Worm (Caenorhabditis elegans) whole organism, midembryonic: ENCODE results near the gene Y55D5A.4.
A peak's percentile ranks its signal among the peaks of the same experiment; 100 is the strongest.

Experiments
- T22C8.4 ChIP-seq: fragments of 200-800 bp; sonication (Bioruptor generic); IDR thresholded peaks from 2 replicates; pipeline ENCODE4 v1.3.6; 2022; ENCODE audit warnings: missing genetic modification characterization, missing compliant biosample characterization
- cog-1 ChIP-seq: sonication (generic microtip); optimal IDR thresholded peaks from 2 replicates; lab custom pipeline; 2016; ENCODE audit warnings: missing genetic modification characterization, missing compliant biosample characterization
- flt-1 ChIP-seq: fragments of 200-800 bp; sonication (Bioruptor generic); IDR thresholded peaks from 2 replicates; pipeline ENCODE4 v1.3.6; 2022; ENCODE audit warnings: missing genetic modification characterization, missing compliant biosample characterization
- klf-2 ChIP-seq: fragments of 200-800 bp; sonication (Bioruptor generic); conservative IDR thresholded peaks from 2 replicates; pipeline ENCODE4 v1.3.6; 2022; ENCODE audit warnings: missing genetic modification reagents, missing genetic modification characterization, missing compliant biosample characterization
- med-1 ChIP-seq: sonication (generic microtip); optimal IDR thresholded peaks from 2 replicates; lab custom pipeline; 2017; ENCODE audit warnings: missing genetic modification characterization, mild to moderate bottlenecking, missing compliant biosample characterization, antibody characterized with exemption, missing genetic modification reagents; ENCODE audit not compliant: insufficient read depth
- ref-1 ChIP-seq: fragments of 200-800 bp; sonication (Bioruptor generic); conservative IDR thresholded peaks from 2 replicates; pipeline ENCODE4 v1.3.6; 2022; ENCODE audit warnings: missing genetic modification reagents, missing genetic modification characterization, missing compliant biosample characterization
- tab-1 ChIP-seq: fragments of 200-800 bp; sonication (Bioruptor generic); IDR thresholded peaks from 2 replicates; pipeline ENCODE4 v1.3.6; 2022; ENCODE audit warnings: missing genetic modification characterization, missing compliant biosample characterization
- ztf-23 ChIP-seq: fragments of 200-800 bp; sonication (Bioruptor generic); IDR thresholded peaks from 2 replicates; pipeline ENCODE4 v1.3.6; 2022; ENCODE audit warnings: missing genetic modification reagents, missing genetic modification characterization, missing compliant biosample characterization
- ztf-29 ChIP-seq: fragments of 200-800 bp; sonication (Bioruptor generic); IDR thresholded peaks from 2 replicates; pipeline ENCODE4 v1.3.6; 2022; ENCODE audit warnings: missing genetic modification reagents, missing genetic modification characterization, missing compliant biosample characterization

Gene Y55D5A.4

ce11 chrIII:3018822-3019221 lies 29.0 kb upstream of the Y55D5A.4 start:
- TF ChIP-seq med-1 (GFP tag; lab: Kevin White, UChicago) = no peak

- TF ChIP-seq ref-1 (GFP tag; lab: Robert Waterston, UW) (0 out of 2 replicates have a peak, but pooled peaks have one; percentile 6), ztf-23 (0 out of 2 replicates have a peak, but pooled peaks have one; percentile 48), tab-1 (GFP tag; lab: Robert Waterston, UW) (0 out of 2 replicates have a peak, but pooled peaks have one; percentile 12)
Measured at ce11 chrIII:3011644-3012043, 21.8 kb upstream of the Y55D5A.4 start.

- TF ChIP-seq ref-1 (GFP tag; lab: Robert Waterston, UW) (no peak), ztf-29 (GFP tag; lab: Robert Waterston, UW) (no peak), cog-1 (tag; lab: Kevin White, UChicago) (no peak), med-1 (GFP tag; lab: Kevin White, UChicago) (no peak), T22C8.4 (peak; percentile 72)
Measured at ce11 chrIII:2995288-2995687, 5.4 kb upstream of the Y55D5A.4 start.

- TF ChIP-seq ztf-29 (GFP tag; lab: Robert Waterston, UW) = no peak
- TF ChIP-seq ztf-23 = no peak
- no peak for TF ChIP-seq cog-1 (tag; lab: Kevin White, UChicago)
- peak; percentile 90 for TF ChIP-seq T22C8.4
Measured at ce11 chrIII:2993963-2994362, 4.1 kb upstream of the Y55D5A.4 start.

- TF ChIP-seq ztf-29 (GFP tag; lab: Robert Waterston, UW) (no peak), med-1 (GFP tag; lab: Kevin White, UChicago) (no peak)
Measured at ce11 chrIII:2992234-2992633, 2.4 kb upstream of the Y55D5A.4 start.

ce11 chrIII:2983044-2983443 lies 6.8 kb downstream of the Y55D5A.4 start:
- TF ChIP-seq ztf-23 (no peak), T22C8.4 (no peak), klf-2 (no peak), ref-1 (GFP tag; lab: Robert Waterston, UW) (no peak), tab-1 (GFP tag; lab: Robert Waterston, UW) (no peak), flt-1 (no peak), med-1 (GFP tag; lab: Kevin White, UChicago) (no peak)

ce11 chrIII:2982109-2982508 lies 7.7 kb downstream of the Y55D5A.4 start, which contains the start of gene Y55D5A.1:
Y55D5A.1 (plus strand) TSS chrIII:2982409.
- no peak for TF ChIP-seq cog-1 (tag; lab: Kevin White, UChicago)
- TF ChIP-seq ref-1 (GFP tag; lab: Robert Waterston, UW) = no peak
- no peak for TF ChIP-seq T22C8.4
- TF ChIP-seq klf-2 = no peak

- TF ChIP-seq med-1 (GFP tag; lab: Kevin White, UChicago) = no peak
- no peak for TF ChIP-seq cog-1 (tag; lab: Kevin White, UChicago)
- TF ChIP-seq ztf-23 = no peak
- TF ChIP-seq klf-2 = no peak
- no peak for TF ChIP-seq T22C8.4
- TF ChIP-seq flt-1 = no peak
- no peak for TF ChIP-seq ref-1 (GFP tag; lab: Robert Waterston, UW)
- no peak for TF ChIP-seq tab-1 (GFP tag; lab: Robert Waterston, UW)
Measured at ce11 chrIII:2980927-2981326, 8.9 kb downstream of the Y55D5A.4 start.

ce11 chrIII:2976176-2976575 lies 13.7 kb downstream of the Y55D5A.4 start:
- no peak for TF ChIP-seq ztf-23
- no peak for TF ChIP-seq klf-2
- TF ChIP-seq flt-1 = no peak
- no peak for TF ChIP-seq tab-1 (GFP tag; lab: Robert Waterston, UW)
- TF ChIP-seq T22C8.4 = no peak
- TF ChIP-seq ztf-29 (GFP tag; lab: Robert Waterston, UW) = no peak
- no peak for TF ChIP-seq cog-1 (tag; lab: Kevin White, UChicago)
- TF ChIP-seq ref-1 (GFP tag; lab: Robert Waterston, UW) = no peak
- no peak for TF ChIP-seq med-1 (GFP tag; lab: Kevin White, UChicago)

- no peak for TF ChIP-seq T22C8.4
- no peak for TF ChIP-seq flt-1
- no peak for TF ChIP-seq klf-2
- TF ChIP-seq tab-1 (GFP tag; lab: Robert Waterston, UW) = no peak
- TF ChIP-seq ztf-23 = no peak
- TF ChIP-seq ref-1 (GFP tag; lab: Robert Waterston, UW) = no peak
Measured at ce11 chrIII:2975689-2976088, 14.2 kb downstream of the Y55D5A.4 start, which contains the start of gene Y55D5A.3. Y55D5A.3 (minus strand) TSS chrIII:2975789.

- TF ChIP-seq ref-1 (GFP tag; lab: Robert Waterston, UW) (no peak), klf-2 (no peak), flt-1 (no peak), T22C8.4 (no peak), ztf-23 (no peak), ztf-29 (GFP tag; lab: Robert Waterston, UW) (no peak), cog-1 (tag; lab: Kevin White, UChicago) (no peak), med-1 (GFP tag; lab: Kevin White, UChicago) (no peak), tab-1 (GFP tag; lab: Robert Waterston, UW) (no peak)
Measured at ce11 chrIII:2972977-2973376, 16.9 kb downstream of the Y55D5A.4 start.

- TF ChIP-seq T22C8.4 (peak; percentile 22; the same call in 1 of the 2 replicates), cog-1 (tag; lab: Kevin White, UChicago) (no peak), klf-2 (no peak), ztf-29 (GFP tag; lab: Robert Waterston, UW) (no peak), tab-1 (GFP tag; lab: Robert Waterston, UW) (no peak), ztf-23 (no peak)
Measured at ce11 chrIII:2970251-2970650, 19.6 kb downstream of the Y55D5A.4 start.
